Worm (Caenorhabditis elegans) whole organism, early embryonic: Measurements from ENCODE around the gene tat-4.

Experiments used
- B0310.2 ChIP-seq: sonication (generic microtip); optimal IDR thresholded peaks from 2 replicates; lab custom pipeline; 2016; ENCODE audit warnings: mild to moderate bottlenecking, missing genetic modification characterization, missing compliant biosample characterization
- F13C5.2 ChIP-seq: sonication (generic microtip); optimal IDR thresholded peaks from 2 replicates; lab custom pipeline; 2017; ENCODE audit warnings: mild to moderate bottlenecking, missing genetic modification characterization, inconsistent platforms, missing compliant biosample characterization
- ceh-13 ChIP-seq: fragments of 200-800 bp; sonication (Bioruptor generic); optimal IDR thresholded peaks from 2 replicates; lab custom pipeline; 2018; ENCODE audit warnings: mild to moderate bottlenecking, missing genetic modification characterization, missing compliant biosample characterization
- flt-1 ChIP-seq: fragments of 200-800 bp; sonication (Bioruptor generic); IDR thresholded peaks from 2 replicates; pipeline ENCODE4 v1.3.6; 2022; ENCODE audit warnings: missing genetic modification characterization, missing compliant biosample characterization
- hmg-4 ChIP-seq: fragments of 200-800 bp; sonication (Bioruptor generic); optimal IDR thresholded peaks from 2 replicates; lab custom pipeline; 2018; ENCODE audit warnings: mild to moderate bottlenecking, missing genetic modification characterization, missing compliant biosample characterization
- sea-1 ChIP-seq: fragments of 200-800 bp; sonication (Bioruptor generic); conservative IDR thresholded peaks from 2 replicates; pipeline ENCODE4 v1.3.6; 2022; ENCODE audit warnings: missing genetic modification characterization, missing compliant biosample characterization
- tra-4 ChIP-seq: sonication (generic microtip); optimal IDR thresholded peaks from 2 replicates; lab custom pipeline; 2017; ENCODE audit warnings: missing genetic modification characterization, missing compliant biosample characterization

ce11 chrII:6245199-6245702 is 1.2 kb upstream of the tat-4 start, which contains the start of gene blos-4:
- TF ChIP-seq B0310.2 (tag; lab: Kevin White, UChicago) (no peak), ceh-13 (no peak), tra-4 (tag; lab: Kevin White, UChicago) (no peak), hmg-4 (GFP tag; lab: Kevin White, UChicago) (no peak), flt-1 (GFP tag; lab: Robert Waterston, UW) (no peak), sea-1 (GFP tag; lab: Robert Waterston, UW) (no peak), F13C5.2 (no peak)
